Fruit fly (Drosophila melanogaster) whole organism, embryonic: ENCODE measurements around the gene RpL24.
A peak's percentile ranks its signal among the peaks of the same experiment; 100 is the strongest.

Experiments
- BtbVII ChIP-seq: fragments of 200-800 bp; sonication (Bioruptor generic); optimal IDR thresholded peaks from 3 replicates; lab custom pipeline; 2017; ENCODE audit warnings: missing biosample characterization, mild to moderate bottlenecking, missing genetic modification characterization
- C15 ChIP-seq: fragments of 200-800 bp; sonication (Bioruptor generic); IDR thresholded peaks from 3 replicates; pipeline ENCODE4 v1.3.6; 2022; ENCODE audit warnings: missing biosample characterization, missing genetic modification characterization
- CG10366 ChIP-seq: fragments of 200-800 bp; sonication (Bioruptor generic); IDR thresholded peaks from 2 replicates; pipeline ENCODE4 v1.3.6; 2022; ENCODE audit warnings: missing biosample characterization, missing genetic modification characterization
- CG10565 ChIP-seq: fragments of 200-800 bp; sonication (Bioruptor generic); optimal IDR thresholded peaks from 3 replicates; lab custom pipeline; 2016; ENCODE audit warnings: missing biosample characterization, mild to moderate bottlenecking, missing genetic modification characterization
- CG10654 ChIP-seq: fragments of 200-800 bp; sonication (Bioruptor generic); optimal IDR thresholded peaks from 2 replicates; lab custom pipeline; 2016; ENCODE audit warnings: missing biosample characterization, missing genetic modification characterization
- CG11398 ChIP-seq: fragments of 200-800 bp; sonication (Bioruptor generic); optimal IDR thresholded peaks from 2 replicates; lab custom pipeline; 2016; ENCODE audit warnings: missing biosample characterization, missing genetic modification characterization
- CG11723 ChIP-seq: fragments of 200-800 bp; sonication (Bioruptor generic); optimal IDR thresholded peaks from 2 replicates; lab custom pipeline; 2017; ENCODE audit warnings: missing biosample characterization, mild to moderate bottlenecking, missing genetic modification characterization
- CG12104 ChIP-seq: fragments of 200-800 bp; sonication (Bioruptor generic); optimal IDR thresholded peaks from 3 replicates; lab custom pipeline; 2016; ENCODE audit warnings: missing biosample characterization, missing genetic modification characterization
- CG12659 ChIP-seq: fragments of 200-800 bp; sonication (Bioruptor generic); optimal IDR thresholded peaks from 3 replicates; lab custom pipeline; 2017; ENCODE audit warnings: mild to moderate bottlenecking, missing biosample characterization, missing genetic modification reagents, missing genetic modification characterization
- CG12769 ChIP-seq: fragments of 200-800 bp; sonication (Bioruptor generic); optimal IDR thresholded peaks from 2 replicates; lab custom pipeline; 2019; ENCODE audit warnings: missing biosample characterization, mild to moderate bottlenecking, missing genetic modification characterization, moderate library complexity
- CG14014 ChIP-seq: fragments of 200-800 bp; sonication (Bioruptor generic); IDR thresholded peaks from 2 replicates; pipeline ENCODE4 v1.3.6; 2022; ENCODE audit warnings: missing biosample characterization, missing genetic modification characterization
- CG15011 ChIP-seq: fragments of 200-800 bp; sonication (Bioruptor generic); optimal IDR thresholded peaks from 3 replicates; lab custom pipeline; 2018; ENCODE audit warnings: missing biosample characterization, mild to moderate bottlenecking, missing genetic modification characterization
- CG1602 ChIP-seq: fragments of 200-800 bp; sonication (Bioruptor generic); optimal IDR thresholded peaks from 3 replicates; lab custom pipeline; 2016; ENCODE audit warnings: missing biosample characterization, missing genetic modification characterization
- CG17568 ChIP-seq: fragments of 200-800 bp; sonication (Bioruptor generic); optimal IDR thresholded peaks from 2 replicates; lab custom pipeline; 2018; ENCODE audit warnings: missing biosample characterization, mild to moderate bottlenecking, missing genetic modification characterization, moderate library complexity
- CG18619 ChIP-seq: fragments of 200-800 bp; sonication (Bioruptor generic); optimal IDR thresholded peaks from 3 replicates; lab custom pipeline; 2017; ENCODE audit warnings: missing biosample characterization, mild to moderate bottlenecking, missing genetic modification characterization
- CG31441 ChIP-seq: fragments of 200-800 bp; sonication (Bioruptor generic); IDR thresholded peaks from 2 replicates; pipeline ENCODE4 v1.3.6; 2022; ENCODE audit warnings: missing biosample characterization, missing genetic modification characterization
- CG7745 ChIP-seq: fragments of 200-800 bp; sonication (Bioruptor generic); optimal IDR thresholded peaks from 2 replicates; lab custom pipeline; 2018; ENCODE audit warnings: missing biosample characterization, mild to moderate bottlenecking, missing genetic modification characterization, moderate library complexity
- CG7928 ChIP-seq: fragments of 200-800 bp; sonication (Bioruptor generic); optimal IDR thresholded peaks from 2 replicates; lab custom pipeline; 2017; ENCODE audit warnings: missing biosample characterization, mild to moderate bottlenecking, missing genetic modification characterization
- CG7987 ChIP-seq: fragments of 200-800 bp; sonication (Bioruptor generic); optimal IDR thresholded peaks from 2 replicates; lab custom pipeline; 2018; ENCODE audit warnings: missing biosample characterization, mild to moderate bottlenecking, missing genetic modification characterization, moderate library complexity
- CG8359 ChIP-seq: fragments of 200-800 bp; sonication (Bioruptor generic); optimal IDR thresholded peaks from 2 replicates; lab custom pipeline; 2017; ENCODE audit warnings: missing biosample characterization, mild to moderate bottlenecking, missing genetic modification characterization, borderline replicate concordance
- CG9609 ChIP-seq: fragments of 200-800 bp; sonication (Bioruptor generic); optimal IDR thresholded peaks from 3 replicates; lab custom pipeline; 2016; ENCODE audit warnings: missing biosample characterization, missing genetic modification characterization
- CG9932 ChIP-seq: fragments of 200-800 bp; sonication (Bioruptor generic); IDR thresholded peaks from 2 replicates; pipeline ENCODE4 v1.3.6; 2022; ENCODE audit warnings: missing biosample characterization, missing genetic modification characterization
- E2f2 ChIP-seq: fragments of 200-800 bp; sonication (Bioruptor generic); IDR thresholded peaks from 2 replicates; pipeline ENCODE4 v1.3.6; 2022; ENCODE audit warnings: missing biosample characterization, missing genetic modification characterization
- Elba2 ChIP-seq: fragments of 200-800 bp; sonication (Bioruptor generic); optimal IDR thresholded peaks from 3 replicates; lab custom pipeline; 2016; ENCODE audit warnings: missing biosample characterization, missing genetic modification characterization
- Gsc ChIP-seq: fragments of 200-800 bp; sonication (Bioruptor generic); IDR thresholded peaks from 2 replicates; pipeline ENCODE4 v1.3.6; 2022; ENCODE audit warnings: missing biosample characterization, missing genetic modification characterization
- HLH4C ChIP-seq: fragments of 200-800 bp; sonication (Bioruptor generic); IDR thresholded peaks from 3 replicates; pipeline ENCODE4 v1.3.6; 2022; ENCODE audit warnings: missing biosample characterization, missing genetic modification characterization; ENCODE audit not compliant: partially characterized antibody
- MTF-1 ChIP-seq: fragments of 200-800 bp; sonication (Bioruptor generic); optimal IDR thresholded peaks from 2 replicates; lab custom pipeline; 2018; ENCODE audit warnings: missing biosample characterization, mild to moderate bottlenecking, missing genetic modification characterization, borderline replicate concordance
- Meics ChIP-seq: fragments of 200-800 bp; sonication (Bioruptor generic); optimal IDR thresholded peaks from 2 replicates; lab custom pipeline; 2017; ENCODE audit warnings: missing biosample characterization, mild to moderate bottlenecking, missing genetic modification characterization
- Neu2 ChIP-seq: fragments of 200-800 bp; sonication (Bioruptor generic); optimal IDR thresholded peaks from 3 replicates; lab custom pipeline; 2016; ENCODE audit warnings: missing biosample characterization, missing genetic modification characterization, borderline replicate concordance
- Nf-YC ChIP-seq: fragments of 200-800 bp; optimal IDR thresholded peaks from 3 replicates; lab custom pipeline; 2019; ENCODE audit warnings: missing biosample characterization, mild to moderate bottlenecking, missing genetic modification characterization, moderate library complexity
- Oaz ChIP-seq: fragments of 200-800 bp; sonication (Bioruptor generic); IDR thresholded peaks from 2 replicates; pipeline ENCODE4 v1.3.6; 2022; ENCODE audit warnings: missing biosample characterization, missing genetic modification characterization
- Scr ChIP-seq: fragments of 200-800 bp; sonication (Bioruptor generic); IDR thresholded peaks from 2 replicates; pipeline ENCODE4 v1.3.6; 2022; ENCODE audit warnings: missing biosample characterization, missing genetic modification characterization; ENCODE audit not compliant: partially characterized antibody
- Sin3A ChIP-seq: fragments of >200 bp; optimal IDR thresholded peaks from 2 replicates; lab custom pipeline; 2018
- YL-1 ChIP-seq: fragments of 200-800 bp; sonication (Bioruptor generic); optimal IDR thresholded peaks from 3 replicates; lab custom pipeline; 2017; ENCODE audit warnings: missing biosample characterization, mild to moderate bottlenecking, missing genetic modification characterization
- ap ChIP-seq: fragments of 200-800 bp; sonication (Bioruptor generic); IDR thresholded peaks from 2 replicates; pipeline ENCODE4 v1.3.6; 2022; ENCODE audit warnings: missing biosample characterization, missing genetic modification characterization
- ara ChIP-seq: fragments of 200-800 bp; sonication (Bioruptor generic); IDR thresholded peaks from 2 replicates; pipeline ENCODE4 v1.3.6; 2022; ENCODE audit warnings: missing biosample characterization, missing genetic modification characterization
- ato ChIP-seq: fragments of 200-800 bp; sonication (Bioruptor generic); IDR thresholded peaks from 2 replicates; pipeline ENCODE4 v1.3.6; 2022; ENCODE audit warnings: missing biosample characterization, missing genetic modification characterization; ENCODE audit not compliant: partially characterized antibody
- caup ChIP-seq: fragments of 200-800 bp; sonication (Bioruptor generic); optimal IDR thresholded peaks from 3 replicates; lab custom pipeline; 2017; ENCODE audit warnings: missing biosample characterization, mild to moderate bottlenecking, missing genetic modification characterization, moderate library complexity; ENCODE audit not compliant: severe bottlenecking
- ci ChIP-seq: fragments of 200-800 bp; sonication (Bioruptor generic); IDR thresholded peaks from 3 replicates; pipeline ENCODE4 v1.3.6; 2022; ENCODE audit warnings: missing biosample characterization, missing genetic modification characterization
- dm ChIP-seq: fragments of 200-800 bp; sonication (Bioruptor generic); optimal IDR thresholded peaks from 3 replicates; lab custom pipeline; 2016; ENCODE audit warnings: missing biosample characterization, missing genetic modification characterization
- grau ChIP-seq: fragments of 200-800 bp; optimal IDR thresholded peaks from 3 replicates; lab custom pipeline; 2019; ENCODE audit warnings: missing biosample characterization, mild to moderate bottlenecking, missing genetic modification characterization, moderate library complexity
- hkb ChIP-seq, 2 experiments: fragments of 200-800 bp in 1 of 2; fragments of >200 bp in 1 of 2; sonication (Bioruptor generic) in 1 of 2; IDR thresholded peaks in 1 of 2; optimal IDR thresholded peaks in 1 of 2; 2 replicates each; pipeline versions ENCODE4 v1.3.6 to Lab custom; 2017 to 2022; ENCODE audit warnings: missing biosample characterization in 1 of 2, missing genetic modification characterization in 1 of 2
- hth ChIP-seq: fragments of >200 bp; optimal IDR thresholded peaks from 2 replicates; lab custom pipeline; 2017; ENCODE audit warnings: inconsistent platforms
- knrl ChIP-seq: fragments of 200-800 bp; sonication (Bioruptor generic); IDR thresholded peaks from 3 replicates; pipeline ENCODE4 v1.3.6; 2022; ENCODE audit warnings: missing biosample characterization, missing genetic modification characterization; ENCODE audit not compliant: partially characterized antibody
- nmo ChIP-seq: fragments of 200-800 bp; sonication (Bioruptor generic); optimal IDR thresholded peaks from 2 replicates; lab custom pipeline; 2018; ENCODE audit warnings: missing biosample characterization, mild to moderate bottlenecking, missing genetic modification characterization, moderate library complexity
- nom ChIP-seq: fragments of 200-800 bp; sonication (Bioruptor generic); optimal IDR thresholded peaks from 2 replicates; lab custom pipeline; 2017; ENCODE audit warnings: missing biosample characterization, missing genetic modification characterization, mild to moderate bottlenecking, moderate library complexity, missing genetic modification reagents
- org-1 ChIP-seq: fragments of 200-800 bp; sonication (Bioruptor generic); optimal IDR thresholded peaks from 2 replicates; lab custom pipeline; 2017; ENCODE audit warnings: missing biosample characterization, missing genetic modification characterization
- p53 ChIP-seq: fragments of 200-800 bp; sonication (Bioruptor generic); optimal IDR thresholded peaks from 2 replicates; lab custom pipeline; 2016; ENCODE audit warnings: missing biosample characterization, missing genetic modification characterization
- psq ChIP-seq: fragments of 200-800 bp; sonication (Bioruptor generic); optimal IDR thresholded peaks from 2 replicates; lab custom pipeline; 2017; ENCODE audit warnings: missing biosample characterization, missing genetic modification characterization
- trh ChIP-seq: fragments of 200-800 bp; sonication (Bioruptor generic); optimal IDR thresholded peaks from 2 replicates; lab custom pipeline; 2016; ENCODE audit warnings: missing biosample characterization, missing genetic modification characterization

The RpL24 gene

DNA sequence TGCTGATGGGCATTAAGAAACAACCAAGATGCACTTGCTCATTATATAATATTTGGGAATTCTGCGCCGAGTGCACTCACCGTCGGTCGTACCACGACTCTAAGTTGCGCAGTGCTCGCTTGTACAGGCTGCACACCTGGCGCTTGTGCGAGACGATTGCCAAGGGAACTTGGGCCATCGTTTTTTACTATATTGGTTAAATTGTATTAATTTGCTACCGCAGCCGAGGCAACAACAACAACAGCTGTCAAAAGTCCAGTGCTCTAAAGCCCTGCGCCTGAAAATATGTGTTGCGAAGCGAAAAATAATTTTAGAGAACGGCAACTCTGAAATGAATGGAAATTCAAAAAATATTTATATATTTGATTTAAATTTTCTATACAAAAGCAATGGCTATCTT lies 24.2 kb downstream of the RpL24 start, which contains the start of gene ND-B22 (continued):
- TF ChIP-seq E2f2 (peak; percentile 93), org-1 (GFP tag; lab: Kevin White, UChicago) (no peak), CG12659 (GFP tag; lab: Kevin White, UChicago) (peak; percentile 76), CG15011 (GFP tag; lab: Kevin White, UChicago) (no peak), Neu2 (GFP tag; lab: Kevin White, UChicago) (no peak), ato (GFP tag; lab: Robert Waterston, UW) (no peak; the same call in 1 of the 2 replicates), CG7987 (GFP tag; lab: Kevin White, UChicago) (peak; percentile 23), YL-1 (peak; percentile 84), CG31441 (peak; percentile 39; the same call in 1 of the 2 replicates), CG7928 (GFP tag; lab: Kevin White, UChicago) (no peak), BtbVII (GFP tag; lab: Kevin White, UChicago) (no peak), caup (GFP tag; lab: Kevin White, UChicago) (peak; percentile 69), ap (GFP tag; lab: Robert Waterston, UW) (no peak), grau (tag; lab: Kevin White, UChicago) (peak; percentile 43), CG17568 (GFP tag; lab: Kevin White, UChicago) (no peak), Elba2 (GFP tag; lab: Kevin White, UChicago) (no peak), CG11398 (GFP tag; lab: Kevin White, UChicago) (no peak), CG9932 (GFP tag; lab: Robert Waterston, UW) (peak; percentile 70), trh (no peak), knrl (GFP tag; lab: Robert Waterston, UW) (no peak), CG10366 (GFP tag; lab: Robert Waterston, UW) (no peak), ci (GFP tag; lab: Robert Waterston, UW) (peak; percentile 66), Scr (0 out of 2 replicates have a peak, but pooled peaks have one; percentile 25), CG10654 (peak; percentile 31), CG14014 (GFP tag; lab: Robert Waterston, UW) (peak; percentile 21; the same call in 1 of the 2 replicates), psq (GFP tag; lab: Kevin White, UChicago) (no peak), nmo (GFP tag; lab: Kevin White, UChicago) (peak; percentile 39), p53 (GFP tag; lab: Kevin White, UChicago) (no peak), hkb (optimal IDR thresholded peaks at IDR 0.05; lab: Kevin White, UChicago) (no peak), hkb (GFP tag; IDR thresholded peaks at IDR 0.05; lab: Robert Waterston, UW) (peak; percentile 34; the same call in 1 of the 2 replicates), Sin3A (lab: Kevin White, UChicago) (no peak), MTF-1 (GFP tag; lab: Kevin White, UChicago) (no peak), dm (GFP tag; lab: Kevin White, UChicago) (no peak), ara (GFP tag; lab: Robert Waterston, UW) (peak; percentile 35; the same call in 1 of the 2 replicates), CG12104 (GFP tag; lab: Kevin White, UChicago) (no peak), CG9609 (no peak), CG1602 (GFP tag; lab: Kevin White, UChicago) (peak; percentile 24)

dm6 chr2L:13368940-13369339 lies 26.0 kb downstream of the RpL24 start, which contains the start of gene CG31855:
Gene CG31855 (plus strand): TSS chr2L:13369204.
- TF ChIP-seq CG8359 (GFP tag; lab: Kevin White, UChicago), result no peak
- TF ChIP-seq caup (GFP tag; lab: Kevin White, UChicago), result peak; percentile 87
- 0 out of 3 replicates have a peak, but pooled peaks have one; percentile 53 for TF ChIP-seq C15 (GFP tag; lab: Robert Waterston, UW)
- TF ChIP-seq HLH4C (GFP tag; lab: Robert Waterston, UW), result no peak
- TF ChIP-seq nom (GFP tag; lab: Kevin White, UChicago), result peak; percentile 73
- TF ChIP-seq CG12659 (GFP tag; lab: Kevin White, UChicago), result peak; percentile 91
- TF ChIP-seq Oaz (GFP tag; lab: Robert Waterston, UW), result peak; percentile 57; the same call in 1 of the 2 replicates
- TF ChIP-seq hth, result no peak
- peak; percentile 66 for TF ChIP-seq Nf-YC (tag; lab: Kevin White, UChicago)
- TF ChIP-seq CG12769 (tag; lab: Kevin White, UChicago), result no peak
- no peak for TF ChIP-seq Gsc (GFP tag; lab: Robert Waterston, UW)
- peak; percentile 83 for TF ChIP-seq Meics
- TF ChIP-seq CG18619, result peak; percentile 78
- TF ChIP-seq CG11723 (GFP tag; lab: Kevin White, UChicago), result peak; percentile 63
- peak; percentile 43 for TF ChIP-seq org-1 (GFP tag; lab: Kevin White, UChicago)
- TF ChIP-seq CG10565 (GFP tag; lab: Kevin White, UChicago), result peak; percentile 44
- no peak for TF ChIP-seq CG7745 (tag; lab: Kevin White, UChicago)
